Worm (Caenorhabditis elegans) whole organism, young adult: Measurements from ENCODE around the gene glb-30.

Experiments
- B0261.1 ChIP-seq: sonication (generic microtip); optimal IDR thresholded peaks from 2 replicates; lab custom pipeline; 2016; ENCODE audit warnings: mild to moderate bottlenecking, missing genetic modification characterization, moderate library complexity, missing compliant biosample characterization
- F37B4.10 ChIP-seq: fragments of 200-800 bp; sonication (Bioruptor generic); IDR thresholded peaks from 2 replicates; pipeline ENCODE4 v1.3.6; 2022; ENCODE audit warnings: missing genetic modification characterization, missing compliant biosample characterization
- K11D2.4 ChIP-seq: fragments of 200-800 bp; sonication (Bioruptor generic); IDR thresholded peaks from 2 replicates; pipeline ENCODE4 v1.3.6; 2022; ENCODE audit warnings: missing genetic modification reagents, missing genetic modification characterization, missing compliant biosample characterization
- Y53F4B.3 ChIP-seq: fragments of 200-800 bp; sonication (Bioruptor generic); IDR thresholded peaks from 2 replicates; pipeline ENCODE4 v1.3.6; 2022; ENCODE audit warnings: missing genetic modification reagents, missing genetic modification characterization, missing compliant biosample characterization
- Y53G8AR.9 ChIP-seq: fragments of 200-800 bp; sonication (Bioruptor generic); conservative IDR thresholded peaks from 2 replicates; pipeline ENCODE4 v1.3.6; 2022; ENCODE audit warnings: missing genetic modification reagents, missing genetic modification characterization, missing compliant biosample characterization
- Y67H2A.10 ChIP-seq: fragments of 200-800 bp; sonication (Bioruptor generic); conservative IDR thresholded peaks from 2 replicates; pipeline ENCODE4 v1.3.6; 2022; ENCODE audit warnings: missing genetic modification reagents, missing genetic modification characterization, missing compliant biosample characterization
- Y95B8A.8 ChIP-seq: fragments of 200-800 bp; sonication (Bioruptor generic); IDR thresholded peaks from 2 replicates; pipeline ENCODE4 v1.3.6; 2022; ENCODE audit warnings: missing genetic modification reagents, missing genetic modification characterization, missing compliant biosample characterization
- ZK185.1 ChIP-seq: sonication (generic microtip); optimal IDR thresholded peaks from 2 replicates; lab custom pipeline; 2016; ENCODE audit warnings: mild to moderate bottlenecking, missing genetic modification characterization, missing compliant biosample characterization; ENCODE audit not compliant: poor library complexity, severe bottlenecking
- aptf-3 ChIP-seq: fragments of 200-800 bp; sonication (Bioruptor generic); IDR thresholded peaks from 2 replicates; pipeline ENCODE4 v1.3.6; 2022; ENCODE audit warnings: missing genetic modification characterization, missing compliant biosample characterization
- atf-7 ChIP-seq: sonication (generic microtip); optimal IDR thresholded peaks from 2 replicates; lab custom pipeline; 2017; ENCODE audit warnings: mild to moderate bottlenecking, missing genetic modification characterization, missing compliant biosample characterization
- attf-3 ChIP-seq: fragments of 200-800 bp; sonication (Bioruptor generic); conservative IDR thresholded peaks from 2 replicates; pipeline ENCODE4 v1.3.6; 2022; ENCODE audit warnings: missing genetic modification reagents, missing genetic modification characterization, missing compliant biosample characterization
- bed-1 ChIP-seq: fragments of 200-800 bp; sonication (Bioruptor generic); IDR thresholded peaks from 2 replicates; pipeline ENCODE4 v1.3.6; 2022; ENCODE audit warnings: missing genetic modification reagents, missing genetic modification characterization, missing compliant biosample characterization
- cebp-2 ChIP-seq: fragments of 200-800 bp; sonication (Bioruptor generic); IDR thresholded peaks from 2 replicates; pipeline ENCODE4 v1.3.6; 2022; ENCODE audit warnings: missing genetic modification characterization, missing compliant biosample characterization
- ceh-40 ChIP-seq: fragments of 200-800 bp; sonication (Bioruptor generic); IDR thresholded peaks from 2 replicates; pipeline ENCODE4 v1.3.6; 2022; ENCODE audit warnings: missing genetic modification characterization, missing compliant biosample characterization
- ceh-58 ChIP-seq: fragments of 200-800 bp; sonication (Bioruptor generic); IDR thresholded peaks from 2 replicates; pipeline ENCODE4 v1.3.6; 2022; ENCODE audit warnings: missing genetic modification characterization, missing compliant biosample characterization
- chd-7 ChIP-seq: sonication (generic microtip); optimal IDR thresholded peaks from 2 replicates; lab custom pipeline; 2016; ENCODE audit warnings: mild to moderate bottlenecking, missing genetic modification characterization, moderate library complexity, missing compliant biosample characterization
- dox-1 ChIP-seq: fragments of 200-800 bp; sonication (Bioruptor generic); IDR thresholded peaks from 2 replicates; pipeline ENCODE4 v1.3.6; 2022; ENCODE audit warnings: missing genetic modification reagents, missing genetic modification characterization, missing compliant biosample characterization
- dpff-1 ChIP-seq: sonication (generic microtip); optimal IDR thresholded peaks from 2 replicates; lab custom pipeline; 2017; ENCODE audit warnings: mild to moderate bottlenecking, missing genetic modification characterization, missing compliant biosample characterization
- egrh-3 ChIP-seq: fragments of 200-800 bp; sonication (Bioruptor generic); IDR thresholded peaks from 2 replicates; pipeline ENCODE4 v1.3.6; 2022; ENCODE audit warnings: missing genetic modification reagents, missing genetic modification characterization, missing compliant biosample characterization
- ekl-4 ChIP-seq: fragments of 200-800 bp; sonication (Bioruptor generic); IDR thresholded peaks from 2 replicates; pipeline ENCODE4 v1.3.6; 2022; ENCODE audit warnings: missing genetic modification reagents, missing genetic modification characterization, missing compliant biosample characterization
- fkh-3 ChIP-seq: sonication (generic microtip); optimal IDR thresholded peaks from 2 replicates; lab custom pipeline; 2016; ENCODE audit warnings: mild to moderate bottlenecking, missing genetic modification characterization, missing compliant biosample characterization
- gei-17 ChIP-seq: fragments of 200-800 bp; sonication (Bioruptor generic); optimal IDR thresholded peaks from 2 replicates; lab custom pipeline; 2018; ENCODE audit warnings: mild to moderate bottlenecking, missing genetic modification characterization, missing compliant biosample characterization
- hmg-1.2 ChIP-seq: fragments of 200-800 bp; sonication (Bioruptor generic); IDR thresholded peaks from 2 replicates; pipeline ENCODE4 v1.3.6; 2022; ENCODE audit warnings: missing genetic modification reagents, missing genetic modification characterization, missing compliant biosample characterization
- lir-1 ChIP-seq: fragments of 200-800 bp; sonication (Bioruptor generic); conservative IDR thresholded peaks from 2 replicates; pipeline ENCODE4 v1.3.6; 2022; ENCODE audit warnings: missing genetic modification reagents, missing genetic modification characterization, missing compliant biosample characterization
- lsy-27 ChIP-seq: sonication (generic microtip); optimal IDR thresholded peaks from 2 replicates; lab custom pipeline; 2017; ENCODE audit warnings: missing genetic modification characterization, mild to moderate bottlenecking, missing compliant biosample characterization, antibody characterized with exemption, missing genotype, borderline replicate concordance; ENCODE audit not compliant: insufficient read depth
- madf-3 ChIP-seq: fragments of 200-800 bp; sonication (Bioruptor generic); IDR thresholded peaks from 2 replicates; pipeline ENCODE4 v1.3.6; 2022; ENCODE audit warnings: missing genetic modification reagents, missing genetic modification characterization, missing compliant biosample characterization
- madf-8 ChIP-seq: fragments of 200-800 bp; sonication (Bioruptor generic); conservative IDR thresholded peaks from 2 replicates; pipeline ENCODE4 v1.3.6; 2022; ENCODE audit warnings: missing genetic modification reagents, missing genetic modification characterization, missing compliant biosample characterization
- mcd-1 ChIP-seq: fragments of 200-800 bp; sonication (Bioruptor generic); IDR thresholded peaks from 2 replicates; pipeline ENCODE4 v1.3.6; 2022; ENCODE audit warnings: missing genetic modification reagents, missing genetic modification characterization, missing compliant biosample characterization
- mxl-1 ChIP-seq: sonication (generic microtip); optimal IDR thresholded peaks from 2 replicates; lab custom pipeline; 2016; ENCODE audit warnings: missing genetic modification characterization, missing compliant biosample characterization
- nfyb-1 ChIP-seq: fragments of 200-800 bp; sonication (Bioruptor generic); IDR thresholded peaks from 2 replicates; pipeline ENCODE4 v1.3.6; 2022; ENCODE audit warnings: missing genetic modification reagents, missing genetic modification characterization, missing compliant biosample characterization
- nhr-27 ChIP-seq: fragments of 200-800 bp; sonication (Bioruptor generic); optimal IDR thresholded peaks from 2 replicates; lab custom pipeline; 2018; ENCODE audit warnings: mild to moderate bottlenecking, missing genetic modification characterization, moderate library complexity, missing compliant biosample characterization
- nhr-80 ChIP-seq: sonication (generic microtip); optimal IDR thresholded peaks from 2 replicates; lab custom pipeline; 2016; ENCODE audit warnings: missing genetic modification characterization, missing compliant biosample characterization
- nhr-90 ChIP-seq: sonication (generic microtip); optimal IDR thresholded peaks from 2 replicates; lab custom pipeline; 2016; ENCODE audit warnings: missing genotype, mild to moderate bottlenecking, missing genetic modification characterization, missing compliant biosample characterization
- rcor-1 ChIP-seq: fragments of 200-800 bp; sonication (Bioruptor generic); IDR thresholded peaks from 2 replicates; pipeline ENCODE4 v1.3.6; 2022; ENCODE audit warnings: missing genetic modification reagents, missing genetic modification characterization, missing compliant biosample characterization
- rpc-1 ChIP-seq, 2 experiments: fragments of 150-350 bp in 1 of 2; sonication (generic microtip) in 1 of 2; optimal IDR thresholded peaks; 2 replicates each; lab custom pipeline; 2014 to 2018; ENCODE audit warnings: missing biosample characterization in 1 of 2, missing genetic modification characterization in 1 of 2, missing genetic modification reagents in 1 of 2, missing genotype in 1 of 2
- snpc-4 ChIP-seq, 5 experiments: fragments of 150-350 bp in 1 of 5; sonication (generic microtip) in 4 of 5; optimal IDR thresholded peaks; 2 replicates each; lab custom pipeline; 2014 to 2018; ENCODE audit warnings: missing genetic modification characterization in 5 of 5, missing biosample characterization in 3 of 5, antibody characterized with exemption in 2 of 5, mild to moderate bottlenecking in 2 of 5, missing compliant biosample characterization in 2 of 5, missing genotype in 2 of 5, moderate library complexity in 2 of 5, missing genetic modification reagents in 1 of 5
- somi-1 ChIP-seq: fragments of 200-800 bp; sonication (Bioruptor generic); optimal IDR thresholded peaks from 2 replicates; lab custom pipeline; 2018; ENCODE audit warnings: mild to moderate bottlenecking, missing genetic modification characterization, missing compliant biosample characterization
- tbp1 ChIP-seq: fragments of 200-800 bp; sonication (Bioruptor generic); optimal IDR thresholded peaks from 2 replicates; lab custom pipeline; 2018; ENCODE audit warnings: mild to moderate bottlenecking, missing genetic modification characterization, missing compliant biosample characterization
- tbx-9 ChIP-seq: sonication (generic microtip); optimal IDR thresholded peaks from 2 replicates; lab custom pipeline; 2016; ENCODE audit warnings: borderline replicate concordance, missing genetic modification characterization, inconsistent platforms, missing compliant biosample characterization
- tlf-1 ChIP-seq: fragments of 200-800 bp; sonication (Bioruptor generic); optimal IDR thresholded peaks from 2 replicates; lab custom pipeline; 2018; ENCODE audit warnings: mild to moderate bottlenecking, missing genetic modification characterization, missing compliant biosample characterization
- zfh-2 ChIP-seq: fragments of 200-800 bp; sonication (Bioruptor generic); conservative IDR thresholded peaks from 2 replicates; pipeline ENCODE4 v1.3.6; 2022; ENCODE audit warnings: missing genetic modification reagents, missing genetic modification characterization, missing compliant biosample characterization
- ztf-3 ChIP-seq: fragments of 200-800 bp; sonication (Bioruptor generic); optimal IDR thresholded peaks from 2 replicates; lab custom pipeline; 2018; ENCODE audit warnings: mild to moderate bottlenecking, missing genetic modification characterization, missing compliant biosample characterization
- ztf-6 ChIP-seq: fragments of 200-800 bp; sonication (Bioruptor generic); IDR thresholded peaks from 2 replicates; pipeline ENCODE4 v1.3.6; 2022; ENCODE audit warnings: missing genetic modification reagents, missing genetic modification characterization, missing compliant biosample characterization

Gene glb-30

DNA sequence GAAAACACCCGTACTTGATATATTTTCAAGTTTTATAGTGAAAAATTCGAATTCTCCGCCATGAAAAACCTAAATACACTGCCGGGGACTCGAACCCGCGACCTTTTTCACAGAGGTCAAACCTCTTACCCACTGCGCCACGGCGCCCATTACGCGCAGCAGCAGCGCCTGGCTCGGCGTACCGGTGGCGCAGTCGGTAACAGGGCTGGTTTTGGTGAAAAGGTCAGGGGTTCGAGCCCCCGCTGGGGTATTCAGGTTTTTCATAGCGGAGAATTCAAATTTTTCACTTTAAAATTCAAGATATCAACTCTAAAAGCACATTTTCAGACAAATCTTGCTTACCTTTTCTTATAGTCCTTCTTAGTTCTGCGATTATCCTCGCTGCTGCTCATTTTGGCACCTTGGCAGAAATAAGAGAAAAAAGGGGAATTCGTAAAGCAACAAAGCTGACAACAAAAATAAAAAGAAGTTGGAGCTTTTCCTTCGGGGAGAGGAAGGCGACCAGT, 3.6 kb downstream of the glb-30 start, which contains the start of gene Y22D7AL.16:
Y22D7AL.16 (minus strand) TSS at position 456 of the 506 bp plus-strand sequence.
- peak; percentile 64; the same call in 1 of the 2 replicates for TF ChIP-seq egrh-3 (GFP tag; lab: Robert Waterston, UW)
- TF ChIP-seq ZK185.1, result no peak
- no peak for TF ChIP-seq rpc-1 (optimal IDR thresholded peaks at IDR 0.05; lab: Kevin White, UChicago)
- peak; percentile 11 for TF ChIP-seq rpc-1 (tag; optimal IDR thresholded peaks at IDR 0.05; lab: Kevin White, UChicago)
- peak; percentile 76 for TF ChIP-seq zfh-2

DNA sequence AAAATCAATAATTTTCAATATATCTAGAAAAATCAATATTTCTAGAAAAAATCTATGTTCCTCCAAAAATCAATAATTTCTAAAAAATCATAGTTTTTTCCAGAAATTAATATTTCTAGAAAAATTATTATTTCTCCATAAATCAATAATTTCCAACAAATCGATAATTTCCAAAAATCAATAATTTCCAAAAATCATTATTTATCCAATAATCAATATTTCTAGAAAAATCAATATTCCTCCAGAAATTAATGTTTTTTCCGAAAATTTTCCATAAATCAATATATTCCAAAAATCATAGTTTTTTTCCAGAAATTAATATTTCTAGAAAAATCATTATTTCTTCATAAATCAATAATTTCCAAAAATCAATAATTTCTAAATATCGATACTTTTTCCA, 5.4 kb downstream of the glb-30 start:
- no peak for TF ChIP-seq ztf-3 (GFP tag; lab: Kevin White, UChicago)
- TF ChIP-seq K11D2.4 (GFP tag; lab: Robert Waterston, UW), result no peak
- TF ChIP-seq rcor-1 (GFP tag; lab: Robert Waterston, UW), result no peak
- TF ChIP-seq mcd-1 (GFP tag; lab: Robert Waterston, UW), result no peak
- no peak for TF ChIP-seq nfyb-1
- TF ChIP-seq tbx-9 (tag; lab: Kevin White, UChicago), result no peak
- no peak for TF ChIP-seq lsy-27 (tag; lab: Kevin White, UChicago)
- TF ChIP-seq hmg-1.2 (GFP tag; lab: Robert Waterston, UW), result no peak
- TF ChIP-seq dpff-1 (tag; lab: Kevin White, UChicago), result no peak
- TF ChIP-seq chd-7, result no peak
- no peak for TF ChIP-seq gei-17 (GFP tag; lab: Kevin White, UChicago)
- TF ChIP-seq Y53F4B.3 (GFP tag; lab: Robert Waterston, UW), result no peak

DNA sequence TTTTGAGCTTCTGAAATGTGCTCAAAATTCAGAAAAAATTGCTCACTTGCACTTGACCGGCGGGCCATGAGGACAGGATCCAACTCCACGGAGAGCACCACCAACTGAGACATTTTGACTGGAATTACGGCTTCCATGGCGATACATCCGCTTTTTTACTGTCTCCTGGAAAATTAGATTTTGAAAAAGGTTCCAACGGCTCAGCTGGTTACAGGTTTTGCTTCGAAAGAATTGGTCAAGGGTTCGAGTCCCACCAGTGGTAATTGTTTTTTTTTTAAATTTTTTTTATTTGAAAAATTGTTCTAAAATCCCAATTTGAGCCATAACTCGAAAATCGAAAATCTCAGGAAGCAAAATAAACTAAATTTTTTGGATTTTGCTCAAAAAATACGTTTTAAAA, 6.0 kb downstream of the glb-30 start:
- TF ChIP-seq tbp1 (peak; percentile 70), dox-1 (GFP tag; lab: Robert Waterston, UW) (no peak), rpc-1 (optimal IDR thresholded peaks at IDR 0.05; lab: Kevin White, UChicago) (no peak), rpc-1 (tag; optimal IDR thresholded peaks at IDR 0.05; lab: Kevin White, UChicago) (peak; percentile 56), atf-7 (no peak)

DNA sequence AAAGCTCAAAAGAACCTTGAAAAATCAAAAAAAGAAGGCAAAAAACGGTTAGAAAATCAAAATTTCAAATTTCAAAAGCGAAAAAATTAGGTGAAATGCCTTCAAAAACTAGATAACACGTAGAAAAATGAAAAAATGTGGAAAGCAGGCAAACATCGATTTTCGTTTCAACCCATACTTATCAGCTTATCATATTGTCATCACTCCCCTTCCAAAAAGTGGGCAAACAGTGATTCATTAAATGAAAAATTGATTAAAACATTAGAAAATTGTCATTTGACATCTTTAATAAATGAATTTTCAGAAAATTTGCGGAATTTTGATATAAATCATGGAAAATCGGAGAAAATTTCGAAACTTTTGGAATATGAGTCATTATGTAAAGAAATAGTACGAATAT, 7.4 kb downstream of the glb-30 start:
- TF ChIP-seq ceh-40 (no peak), madf-3 (GFP tag; lab: Robert Waterston, UW) (no peak), Y95B8A.8 (no peak), nhr-80 (tag; lab: Kevin White, UChicago) (peak; percentile 40), ztf-6 (GFP tag; lab: Robert Waterston, UW) (no peak), mxl-1 (no peak)

DNA sequence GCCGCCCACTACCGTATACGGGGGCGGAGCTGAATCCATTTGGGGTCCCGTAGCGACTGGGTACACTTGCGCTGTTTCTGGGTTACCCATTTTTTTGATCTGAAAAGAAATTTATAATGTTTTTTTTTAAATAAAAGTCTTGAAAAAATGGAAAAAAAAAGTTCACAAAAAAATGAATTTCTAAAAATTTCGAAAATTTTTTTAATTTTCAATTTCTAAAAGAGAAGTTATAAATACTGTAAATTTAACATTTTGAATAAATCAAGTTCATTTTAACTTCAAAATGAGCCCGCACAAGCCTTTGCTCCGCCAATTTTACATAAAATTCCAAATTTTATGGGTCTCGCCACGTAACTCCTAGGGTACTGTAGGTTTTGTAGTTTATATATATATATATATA, 8.7 kb downstream of the glb-30 start, which contains the start of gene Y22D7AL.15:
Y22D7AL.15 (minus strand) TSS at position 101 of the 400 bp plus-strand sequence.
- TF ChIP-seq somi-1 (GFP tag; lab: Kevin White, UChicago), result no peak
- TF ChIP-seq ekl-4 (GFP tag; lab: Robert Waterston, UW), result no peak
- TF ChIP-seq B0261.1 (tag; lab: Kevin White, UChicago), result no peak
- no peak for TF ChIP-seq fkh-3 (tag; lab: Kevin White, UChicago)
- no peak for TF ChIP-seq Y53G8AR.9 (GFP tag; lab: Robert Waterston, UW)
- TF ChIP-seq nhr-90 (tag; lab: Kevin White, UChicago), result no peak
- no peak for TF ChIP-seq F37B4.10 (GFP tag; lab: Robert Waterston, UW)
- no peak for TF ChIP-seq Y67H2A.10 (GFP tag; lab: Robert Waterston, UW)
- TF ChIP-seq gei-17 (GFP tag; lab: Kevin White, UChicago), result no peak
- TF ChIP-seq nfyb-1, result no peak
- no peak for TF ChIP-seq aptf-3 (GFP tag; lab: Robert Waterston, UW)
- no peak for TF ChIP-seq cebp-2 (GFP tag; lab: Robert Waterston, UW)
- no peak for TF ChIP-seq madf-8
- TF ChIP-seq nhr-27, result no peak
- TF ChIP-seq attf-3 (GFP tag; lab: Robert Waterston, UW), result no peak
- TF ChIP-seq ceh-58 (GFP tag; lab: Robert Waterston, UW), result no peak
- TF ChIP-seq lir-1 (GFP tag; lab: Robert Waterston, UW), result no peak
- TF ChIP-seq bed-1, result no peak
- no peak for TF ChIP-seq tlf-1
- no peak for TF ChIP-seq snpc-4 (GFP tag; optimal IDR thresholded peaks at IDR 0.05; lab: Kevin White, UChicago)
- TF ChIP-seq snpc-4 (tag; optimal IDR thresholded peaks at IDR 0.05; lab: Kevin White, UChicago), result no peak
